Worm (Caenorhabditis elegans): ENCODE results near the gene K03A1.4.

DNA sequence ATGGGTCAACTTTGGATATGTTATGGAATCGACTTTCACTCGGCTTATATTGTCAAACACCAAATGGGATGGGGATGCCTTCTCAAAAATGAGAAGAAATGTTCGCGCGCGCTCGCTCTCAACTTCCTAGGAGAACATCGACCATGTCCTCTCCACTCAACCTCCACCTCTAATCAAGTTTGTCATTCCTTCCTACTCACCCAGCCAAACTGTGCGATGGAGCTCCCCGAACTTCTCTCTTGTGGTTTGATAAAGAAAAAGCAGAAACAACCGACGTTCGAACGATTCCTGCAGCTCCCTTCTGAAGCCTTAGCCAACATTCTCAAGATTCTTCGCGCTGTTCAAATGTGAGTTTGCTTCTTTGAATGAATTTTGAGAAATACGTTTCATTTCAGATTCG lies 14.7 kb upstream of the K03A1.4 start:
- no peak for TF ChIP-seq nhr-77 (tag; optimal IDR thresholded peaks at IDR 0.05)
- TF ChIP-seq fos-1 (tag; optimal IDR thresholded peaks at IDR 0.05): no peak
- TF ChIP-seq nhr-11 (tag; optimal IDR thresholded peaks at IDR 0.05): no peak
- TF ChIP-seq aly-2 (tag; optimal IDR thresholded peaks at IDR 0.05): no peak
- TF ChIP-seq lin-29 (GFP tag; IDR thresholded peaks at IDR 0.05): no peak
